Fruit fly (Drosophila melanogaster): ENCODE results near the gene Naam.

DNA sequence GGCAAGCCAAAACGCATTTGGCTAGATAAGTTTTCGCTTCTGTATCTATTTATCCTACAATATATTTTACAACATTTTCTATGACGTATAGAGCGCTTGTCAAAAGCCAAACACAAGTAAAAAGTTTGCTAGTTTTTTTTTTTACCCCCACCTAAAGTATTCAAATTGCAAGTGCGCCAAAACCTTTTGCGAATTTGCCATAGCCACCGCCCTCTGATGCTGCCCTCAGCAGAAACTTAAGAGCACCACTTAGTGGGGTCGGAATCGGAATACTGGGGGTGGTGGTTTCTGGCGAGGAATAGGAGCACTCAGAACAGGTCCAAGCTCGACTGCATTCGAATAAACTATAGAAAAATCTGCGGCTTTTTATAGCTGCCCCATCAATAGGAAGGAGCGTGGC is 13.5 kb upstream of the Naam start, which contains the start of gene CG6184:
- TF ChIP-seq pan (optimal IDR thresholded peaks at IDR 0.05) = no peak
- no peak for TF ChIP-seq usp (GFP tag; optimal IDR thresholded peaks at IDR 0.05)
- TF ChIP-seq CG8478 (optimal IDR thresholded peaks at IDR 0.05) = no peak

All from whole organism.